Worm (Caenorhabditis elegans) whole organism, mixed stage, embryonic: ENCODE data around the gene T21B10.3.

Experiments used
- M03D4.4 ChIP-seq: sonication (generic microtip); optimal IDR thresholded peaks from 2 replicates; lab custom pipeline; 2017; ENCODE audit warnings: mild to moderate bottlenecking, missing genetic modification characterization, missing compliant biosample characterization
- mep-1 ChIP-seq: fragments of 150-350 bp; optimal IDR thresholded peaks from 2 replicates; lab custom pipeline; 2017; ENCODE audit warnings: missing biosample characterization, missing genetic modification reagents, missing genetic modification characterization, inconsistent platforms

DNA sequence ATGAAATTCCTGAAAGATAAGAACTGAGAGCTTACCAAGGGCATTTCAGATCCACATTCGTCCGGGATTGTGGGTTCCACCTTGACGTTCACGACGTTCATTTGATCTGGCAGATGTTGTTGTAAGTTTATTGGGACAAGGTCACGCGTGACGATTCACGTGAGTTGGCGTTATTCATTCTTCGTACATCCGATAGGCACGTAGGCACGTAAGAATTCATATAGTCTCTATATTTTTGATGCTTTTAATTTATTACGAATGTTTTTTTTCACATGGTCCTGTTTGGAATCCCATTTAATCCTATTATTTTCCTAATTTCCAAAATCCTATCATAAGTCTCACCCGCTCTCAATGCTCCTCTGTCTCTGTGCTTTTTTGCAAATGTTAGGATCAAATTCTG is 22.3 kb upstream of the T21B10.3 start, which contains the start of gene B0457.4:
- TF ChIP-seq M03D4.4 (no peak), mep-1 (no peak)
